Worm (Caenorhabditis elegans) whole organism, L4/young adult: ENCODE results near the gene mam-6.

ENCODE experiments used
- dao-5 ChIP-seq: sonication (generic microtip); optimal IDR thresholded peaks from 2 replicates; lab custom pipeline; 2016; ENCODE audit warnings: missing genotype, missing genetic modification characterization, moderate library complexity, missing compliant biosample characterization
- him-1 ChIP-seq: sonication (generic microtip); optimal IDR thresholded peaks from 2 replicates; lab custom pipeline; 2016; ENCODE audit warnings: missing genotype, missing genetic modification reagents, missing genetic modification characterization, missing compliant biosample characterization

ce11 chrX:15034787-15035186 is 34.4 kb downstream of the mam-6 start, which contains the start of gene dsc-1:
- TF ChIP-seq dao-5 (no peak), him-1 (tag; lab: Kevin White, UChicago) (no peak)
